Worm (Caenorhabditis elegans): Measurements from ENCODE around the gene F10A3.17.

F10A3.17 gene

ce11 chrV:16159594-16159993 lies at the start of gene F10A3.17:
Gene F10A3.17 (minus strand): TSS chrV:16159694.
- TF ChIP-seq ztf-23 (GFP tag; IDR thresholded peaks at IDR 0.05) (no peak), med-1 (GFP tag; optimal IDR thresholded peaks at IDR 0.05; ENCODE audit: insufficient read depth) (no peak), ref-1 (GFP tag; conservative IDR thresholded peaks at IDR 0.05) (no peak), klf-2 (GFP tag; conservative IDR thresholded peaks at IDR 0.05) (no peak), flt-1 (GFP tag; IDR thresholded peaks at IDR 0.05) (no peak), T22C8.4 (GFP tag; IDR thresholded peaks at IDR 0.05) (no peak), tab-1 (GFP tag; IDR thresholded peaks at IDR 0.05) (no peak), ztf-29 (GFP tag; IDR thresholded peaks at IDR 0.05) (no peak), cog-1 (tag; optimal IDR thresholded peaks at IDR 0.05) (no peak)

ce11 chrV:16204888-16205287 lies 45.4 kb upstream of the F10A3.17 start, which contains the start of gene irld-26:
Gene irld-26 (plus strand): TSS chrV:16205188.
- TF ChIP-seq ztf-29 (GFP tag; IDR thresholded peaks at IDR 0.05) (no peak), ref-1 (GFP tag; conservative IDR thresholded peaks at IDR 0.05) (no peak), cog-1 (tag; optimal IDR thresholded peaks at IDR 0.05) (no peak), flt-1 (GFP tag; IDR thresholded peaks at IDR 0.05) (no peak), med-1 (GFP tag; optimal IDR thresholded peaks at IDR 0.05; ENCODE audit: insufficient read depth) (no peak), tab-1 (GFP tag; IDR thresholded peaks at IDR 0.05) (no peak), klf-2 (GFP tag; conservative IDR thresholded peaks at IDR 0.05) (no peak)

ce11 chrV:16202618-16203017 lies 43.1 kb upstream of the F10A3.17 start, which contains the start of gene F11A5.18:
Gene F11A5.18 (plus strand): TSS chrV:16202918.
- no peak for TF ChIP-seq cog-1 (tag; optimal IDR thresholded peaks at IDR 0.05)
- TF ChIP-seq tab-1 (GFP tag; IDR thresholded peaks at IDR 0.05) = no peak
- no peak for TF ChIP-seq ref-1 (GFP tag; conservative IDR thresholded peaks at IDR 0.05)
- no peak for TF ChIP-seq klf-2 (GFP tag; conservative IDR thresholded peaks at IDR 0.05)
- TF ChIP-seq flt-1 (GFP tag; IDR thresholded peaks at IDR 0.05) = no peak
- TF ChIP-seq ztf-29 (GFP tag; IDR thresholded peaks at IDR 0.05) = no peak
- no peak for TF ChIP-seq ztf-23 (GFP tag; IDR thresholded peaks at IDR 0.05)
- no peak for TF ChIP-seq med-1 (GFP tag; optimal IDR thresholded peaks at IDR 0.05; ENCODE audit: insufficient read depth)
- no peak for TF ChIP-seq T22C8.4 (GFP tag; IDR thresholded peaks at IDR 0.05)

- TF ChIP-seq tab-1 (GFP tag; IDR thresholded peaks at IDR 0.05) (no peak), ztf-23 (GFP tag; IDR thresholded peaks at IDR 0.05) (no peak), cog-1 (tag; optimal IDR thresholded peaks at IDR 0.05) (no peak), T22C8.4 (GFP tag; IDR thresholded peaks at IDR 0.05) (no peak)
Measured at ce11 chrV:16201730-16202129, 42.2 kb upstream of the F10A3.17 start, which contains the start of gene F11A5.17. Gene F11A5.17 (plus strand): TSS chrV:16202030.

ce11 chrV:16198016-16198415 lies 38.5 kb upstream of the F10A3.17 start, which contains the start of gene F11A5.5:
Gene F11A5.5 (plus strand): TSS chrV:16198316.
- TF ChIP-seq flt-1 (GFP tag; IDR thresholded peaks at IDR 0.05) (no peak), ztf-29 (GFP tag; IDR thresholded peaks at IDR 0.05) (no peak), cog-1 (tag; optimal IDR thresholded peaks at IDR 0.05) (no peak), T22C8.4 (GFP tag; IDR thresholded peaks at IDR 0.05) (no peak), ztf-23 (GFP tag; IDR thresholded peaks at IDR 0.05) (no peak), med-1 (GFP tag; optimal IDR thresholded peaks at IDR 0.05; ENCODE audit: insufficient read depth) (no peak), ref-1 (GFP tag; conservative IDR thresholded peaks at IDR 0.05) (no peak), tab-1 (GFP tag; IDR thresholded peaks at IDR 0.05) (no peak), klf-2 (GFP tag; conservative IDR thresholded peaks at IDR 0.05) (no peak)

ce11 chrV:16195379-16195778 lies 35.9 kb upstream of the F10A3.17 start, which contains the start of gene rabr-3:
Gene rabr-3 (plus strand): TSS chrV:16195679.
- no peak for TF ChIP-seq ztf-29 (GFP tag; IDR thresholded peaks at IDR 0.05)
- TF ChIP-seq flt-1 (GFP tag; IDR thresholded peaks at IDR 0.05) = no peak
- no peak for TF ChIP-seq ref-1 (GFP tag; conservative IDR thresholded peaks at IDR 0.05)
- no peak for TF ChIP-seq med-1 (GFP tag; optimal IDR thresholded peaks at IDR 0.05; ENCODE audit: insufficient read depth)
- TF ChIP-seq tab-1 (GFP tag; IDR thresholded peaks at IDR 0.05) = no peak
- no peak for TF ChIP-seq cog-1 (tag; optimal IDR thresholded peaks at IDR 0.05)
- no peak for TF ChIP-seq T22C8.4 (GFP tag; IDR thresholded peaks at IDR 0.05)
- TF ChIP-seq klf-2 (GFP tag; conservative IDR thresholded peaks at IDR 0.05) = no peak
- TF ChIP-seq ztf-23 (GFP tag; IDR thresholded peaks at IDR 0.05) = no peak

- TF ChIP-seq ztf-23 (GFP tag; IDR thresholded peaks at IDR 0.05) = no peak
- TF ChIP-seq ztf-29 (GFP tag; IDR thresholded peaks at IDR 0.05) = no peak
Measured at ce11 chrV:16194639-16195038, 35.1 kb upstream of the F10A3.17 start, which contains the start of gene rabr-4. Gene rabr-4 (plus strand): TSS chrV:16194939.

- no peak for TF ChIP-seq ztf-29 (GFP tag; IDR thresholded peaks at IDR 0.05)
- TF ChIP-seq ztf-23 (GFP tag; IDR thresholded peaks at IDR 0.05) = no peak
- no peak for TF ChIP-seq klf-2 (GFP tag; conservative IDR thresholded peaks at IDR 0.05)
- TF ChIP-seq flt-1 (GFP tag; IDR thresholded peaks at IDR 0.05) = no peak
- no peak for TF ChIP-seq med-1 (GFP tag; optimal IDR thresholded peaks at IDR 0.05; ENCODE audit: insufficient read depth)
- no peak for TF ChIP-seq ref-1 (GFP tag; conservative IDR thresholded peaks at IDR 0.05)
- TF ChIP-seq cog-1 (tag; optimal IDR thresholded peaks at IDR 0.05) = no peak
- no peak for TF ChIP-seq T22C8.4 (GFP tag; IDR thresholded peaks at IDR 0.05)
- no peak for TF ChIP-seq tab-1 (GFP tag; IDR thresholded peaks at IDR 0.05)
Measured at ce11 chrV:16192114-16192513, 32.6 kb upstream of the F10A3.17 start, which contains the start of gene srh-279. Gene srh-279 (plus strand): TSS chrV:16192414.

- TF ChIP-seq ref-1 (GFP tag; conservative IDR thresholded peaks at IDR 0.05) (no peak), med-1 (GFP tag; optimal IDR thresholded peaks at IDR 0.05; ENCODE audit: insufficient read depth) (no peak), cog-1 (tag; optimal IDR thresholded peaks at IDR 0.05) (no peak), tab-1 (GFP tag; IDR thresholded peaks at IDR 0.05) (no peak), klf-2 (GFP tag; conservative IDR thresholded peaks at IDR 0.05) (no peak), flt-1 (GFP tag; IDR thresholded peaks at IDR 0.05) (no peak), ztf-23 (GFP tag; IDR thresholded peaks at IDR 0.05) (no peak), T22C8.4 (GFP tag; IDR thresholded peaks at IDR 0.05) (no peak), ztf-29 (GFP tag; IDR thresholded peaks at IDR 0.05) (no peak)
Measured at ce11 chrV:16190485-16190884, 31.0 kb upstream of the F10A3.17 start, which contains the start of gene srh-281. Gene srh-281 (plus strand): TSS chrV:16190785.

- TF ChIP-seq ztf-23 (GFP tag; IDR thresholded peaks at IDR 0.05) (no peak), flt-1 (GFP tag; IDR thresholded peaks at IDR 0.05) (no peak), T22C8.4 (GFP tag; IDR thresholded peaks at IDR 0.05) (no peak), tab-1 (GFP tag; IDR thresholded peaks at IDR 0.05) (no peak), cog-1 (tag; optimal IDR thresholded peaks at IDR 0.05) (no peak), klf-2 (GFP tag; conservative IDR thresholded peaks at IDR 0.05) (no peak), med-1 (GFP tag; optimal IDR thresholded peaks at IDR 0.05; ENCODE audit: insufficient read depth) (no peak), ref-1 (GFP tag; conservative IDR thresholded peaks at IDR 0.05) (no peak), ztf-29 (GFP tag; IDR thresholded peaks at IDR 0.05) (no peak)
Measured at ce11 chrV:16183357-16183756, 23.9 kb upstream of the F10A3.17 start, which contains the start of gene srz-14. Gene srz-14 (plus strand): TSS chrV:16183657.

Data from whole organism, midembryonic.